1 fruit fly cellular context compared by ENCODE assay signal in genomic region chr3L:3512998-3513397, dm6.
TF ChIP-seq lines count a peak whose summit lies in the region.

No protein-coding gene starts in this region.

TF ChIP-seq in whole organism, prepupa, 60 proteins besides CTCF, POLR2A, EP300 and RAD21 (continued from another document):
- TF ChIP-seq CG6792 (GFP tag; optimal IDR thresholded peaks at IDR 0.05; lab: Kevin White, UChicago) (peak; percentile 48), CG6854 (GFP tag; optimal IDR thresholded peaks at IDR 0.05; lab: Kevin White, UChicago) (no peak), Eip93F (GFP tag; optimal IDR thresholded peaks at IDR 0.05; lab: Kevin White, UChicago) (no peak), CG31627 (GFP tag; optimal IDR thresholded peaks at IDR 0.05; lab: Kevin White, UChicago) (peak; percentile 59), acj6 (GFP tag; optimal IDR thresholded peaks at IDR 0.05; lab: Kevin White, UChicago) (peak; percentile 59), CG8632 (GFP tag; optimal IDR thresholded peaks at IDR 0.05; lab: Kevin White, UChicago) (peak; percentile 9), CG8319 (GFP tag; optimal IDR thresholded peaks at IDR 0.05; lab: Kevin White, UChicago) (no peak), CG9139 (GFP tag; optimal IDR thresholded peaks at IDR 0.05; lab: Kevin White, UChicago) (no peak), Eip78C (GFP tag; lab: Kevin White, UChicago) (peak; percentile 88), CG6808 (GFP tag; optimal IDR thresholded peaks at IDR 0.05; lab: Kevin White, UChicago) (peak; percentile 67), Sox102F (GFP tag; optimal IDR thresholded peaks at IDR 0.05; lab: Kevin White, UChicago) (peak; percentile 65), net (GFP tag; optimal IDR thresholded peaks at IDR 0.05; lab: Kevin White, UChicago) (peak; percentile 30), Met (GFP tag; optimal IDR thresholded peaks at IDR 0.05; lab: Kevin White, UChicago) (peak; percentile 77), CG32006 (GFP tag; optimal IDR thresholded peaks at IDR 0.05; lab: Kevin White, UChicago) (peak; percentile 38), pdm3 (GFP tag; optimal IDR thresholded peaks at IDR 0.05; lab: Kevin White, UChicago) (peak; percentile 38), Ets21C (GFP tag; optimal IDR thresholded peaks at IDR 0.05; lab: Kevin White, UChicago) (peak; percentile 60), dsx (GFP tag; optimal IDR thresholded peaks at IDR 0.05; lab: Kevin White, UChicago; ENCODE audit: poor library complexity, severe bottlenecking) (no peak), CG10631 (GFP tag; optimal IDR thresholded peaks at IDR 0.05; lab: Kevin White, UChicago) (peak; percentile 81), ss (GFP tag; optimal IDR thresholded peaks at IDR 0.05; lab: Kevin White, UChicago) (no peak), CG6163 (GFP tag; IDR thresholded peaks at IDR 0.05; lab: Robert Waterston, UW) (no peak), esn (GFP tag; optimal IDR thresholded peaks at IDR 0.05; lab: Kevin White, UChicago) (peak; percentile 81), Sox15 (GFP tag; optimal IDR thresholded peaks at IDR 0.05; lab: Kevin White, UChicago) (no peak), Sox14 (GFP tag; optimal IDR thresholded peaks at IDR 0.05; lab: Kevin White, UChicago) (peak; percentile 73), CG3032 (tag; optimal IDR thresholded peaks at IDR 0.05; lab: Kevin White, UChicago) (peak; percentile 72), Lpt (GFP tag; optimal IDR thresholded peaks at IDR 0.05; lab: Kevin White, UChicago) (no peak), CG16779 (tag; optimal IDR thresholded peaks at IDR 0.05; lab: Kevin White, UChicago) (peak; percentile 31), lz (GFP tag; optimal IDR thresholded peaks at IDR 0.05; lab: Kevin White, UChicago) (peak; percentile 64), CG11294 (GFP tag; IDR thresholded peaks at IDR 0.05; lab: Robert Waterston, UW) (no peak), achi (GFP tag; optimal IDR thresholded peaks at IDR 0.05; lab: Kevin White, UChicago) (peak; percentile 56), topi (GFP tag; optimal IDR thresholded peaks at IDR 0.05; lab: Kevin White, UChicago) (peak; percentile 74), fkh (GFP tag; optimal IDR thresholded peaks at IDR 0.05; lab: Kevin White, UChicago) (no peak)
TF ChIP-seq in whole organism, prepupa: peak in this region for 37.
